Worm (Caenorhabditis elegans) whole organism, L4/young adult: ENCODE measurements around the gene Y54F10BM.22.

ENCODE experiments used
- dao-5 ChIP-seq: sonication (generic microtip); optimal IDR thresholded peaks from 2 replicates; lab custom pipeline; 2016; ENCODE audit warnings: missing genotype, missing genetic modification characterization, moderate library complexity, missing compliant biosample characterization
- him-1 ChIP-seq: sonication (generic microtip); optimal IDR thresholded peaks from 2 replicates; lab custom pipeline; 2016; ENCODE audit warnings: missing genotype, missing genetic modification reagents, missing genetic modification characterization, missing compliant biosample characterization

ce11 chrIII:2294736-2295135 lies 14.0 kb downstream of the Y54F10BM.22 start:
- TF ChIP-seq dao-5 (no peak), him-1 (no peak)
